Worm (Caenorhabditis elegans) whole organism, L1 larva: ENCODE results near the gene F54D5.2.

ENCODE experiments used
- lsy-2 ChIP-seq, 2 experiments: fragments of 150-350 bp; optimal IDR thresholded peaks; 2 replicates each; lab custom pipeline; 2014; ENCODE audit warnings: missing biosample characterization in 2 of 2, missing genetic modification characterization in 2 of 2
- mdl-1 ChIP-seq, 2 experiments: fragments of 150-350 bp; optimal IDR thresholded peaks; 2 replicates each; lab custom pipeline; 2014 to 2017; ENCODE audit warnings: missing biosample characterization in 2 of 2, missing genetic modification characterization in 2 of 2, inconsistent platforms in 1 of 2
- nhr-237 ChIP-seq: fragments of 150-350 bp; optimal IDR thresholded peaks from 2 replicates; lab custom pipeline; 2014; ENCODE audit warnings: missing biosample characterization, missing genetic modification characterization
- nhr-28 ChIP-seq: fragments of 150-350 bp; optimal IDR thresholded peaks from 2 replicates; lab custom pipeline; 2014; ENCODE audit warnings: missing biosample characterization, missing genetic modification characterization
- skn-1 ChIP-seq: fragments of 150-350 bp; optimal IDR thresholded peaks from 2 replicates; lab custom pipeline; 2014; ENCODE audit warnings: missing biosample characterization, missing genetic modification characterization

- no peak for TF ChIP-seq nhr-237
- TF ChIP-seq lsy-2 (tag; optimal IDR thresholded peaks at IDR 0.05; lab: Kevin White, UChicago), result no peak
- no peak for TF ChIP-seq mdl-1 (tag; optimal IDR thresholded peaks at IDR 0.05; lab: Kevin White, UChicago)
- no peak for TF ChIP-seq nhr-28 (tag; lab: Kevin White, UChicago)
- no peak for TF ChIP-seq skn-1 (tag; lab: Kevin White, UChicago)
Observed at ce11 chrII:11538741-11539140, 34.2 kb upstream of the F54D5.2 start, which contains the start of gene Y62F5A.9.
